Fruit fly (Drosophila melanogaster) whole organism, prepupa: ENCODE results near the gene CG9686.

Experiments
- CG9139 ChIP-seq: fragments of 200-800 bp; sonication (Bioruptor generic); optimal IDR thresholded peaks from 3 replicates; lab custom pipeline; 2017; ENCODE audit warnings: missing biosample characterization, mild to moderate bottlenecking, missing genetic modification characterization
- Ets96B ChIP-seq: fragments of 200-800 bp; optimal IDR thresholded peaks from 2 replicates; lab custom pipeline; 2019; ENCODE audit warnings: missing biosample characterization, mild to moderate bottlenecking, missing genetic modification characterization, moderate library complexity
- Sox15 ChIP-seq: fragments of 200-800 bp; sonication (Bioruptor generic); optimal IDR thresholded peaks from 3 replicates; lab custom pipeline; 2016; ENCODE audit warnings: missing biosample characterization, missing genetic modification characterization
- eg ChIP-seq: fragments of 200-800 bp; sonication (Bioruptor generic); IDR thresholded peaks from 3 replicates; pipeline ENCODE4 v1.3.6; 2022; ENCODE audit warnings: missing biosample characterization, missing genetic modification characterization

dm6 chrX:9885363-9885762, 5.7 kb downstream of the CG9686 start:
- TF ChIP-seq eg (GFP tag; lab: Robert Waterston, UW) (no peak), Ets96B (tag; lab: Kevin White, UChicago) (no peak), CG9139 (GFP tag; lab: Kevin White, UChicago) (no peak), Sox15 (GFP tag; lab: Kevin White, UChicago) (no peak)
